Fruit fly (Drosophila melanogaster): ENCODE results near the gene CG31674.
A peak's percentile ranks its signal among the peaks of the same experiment; 100 is the strongest.

Gene CG31674

dm6 chr2L:20874514-20874913, 43.5 kb downstream of the CG31674 start (continued):
- TF ChIP-seq odd (GFP tag; optimal IDR thresholded peaks at IDR 0.05): no peak
- TF ChIP-seq emc (GFP tag; optimal IDR thresholded peaks at IDR 0.05): no peak
- no peak for TF ChIP-seq CG2712 (tag; optimal IDR thresholded peaks at IDR 0.05)
- TF ChIP-seq bab2 (GFP tag; optimal IDR thresholded peaks at IDR 0.05): no peak
- TF ChIP-seq Xrp1 (GFP tag; IDR thresholded peaks at IDR 0.05): no peak
- TF ChIP-seq ci (GFP tag; IDR thresholded peaks at IDR 0.05): no peak
- TF ChIP-seq CG16863 (GFP tag; optimal IDR thresholded peaks at IDR 0.05): no peak
- TF ChIP-seq nerfin-2 (GFP tag; IDR thresholded peaks at IDR 0.05; ENCODE audit: partially characterized antibody): peak; percentile 59
- no peak for TF ChIP-seq ranshi (GFP tag; IDR thresholded peaks at IDR 0.05)
- no peak for TF ChIP-seq CG2116 (GFP tag; optimal IDR thresholded peaks at IDR 0.05)
- TF ChIP-seq CG6254 (GFP tag; optimal IDR thresholded peaks at IDR 0.05): no peak
- TF ChIP-seq Rx (GFP tag; IDR thresholded peaks at IDR 0.05): no peak
- 0 out of 3 replicates have a peak, but pooled peaks have one; percentile 46 for TF ChIP-seq Opbp (GFP tag; IDR thresholded peaks at IDR 0.05; ENCODE audit: partially characterized antibody)
- 0 out of 2 replicates have a peak, but pooled peaks have one; percentile 11 for TF ChIP-seq CG14014 (GFP tag; IDR thresholded peaks at IDR 0.05)
- TF ChIP-seq HLH4C (GFP tag; IDR thresholded peaks at IDR 0.05; ENCODE audit: partially characterized antibody): peak; percentile 47; the same call in 1 of the 3 replicates
- no peak for TF ChIP-seq CG10267 (tag; optimal IDR thresholded peaks at IDR 0.05)
- no peak for TF ChIP-seq NC2α (GFP tag; optimal IDR thresholded peaks at IDR 0.05)
- no peak for TF ChIP-seq CG5180 (GFP tag; optimal IDR thresholded peaks at IDR 0.05)
- no peak for TF ChIP-seq Gug (GFP tag; IDR thresholded peaks at IDR 0.05)
- no peak for TF ChIP-seq rib (GFP tag; IDR thresholded peaks at IDR 0.05)
- no peak for TF ChIP-seq CG15011 (GFP tag; optimal IDR thresholded peaks at IDR 0.05)

DNA sequence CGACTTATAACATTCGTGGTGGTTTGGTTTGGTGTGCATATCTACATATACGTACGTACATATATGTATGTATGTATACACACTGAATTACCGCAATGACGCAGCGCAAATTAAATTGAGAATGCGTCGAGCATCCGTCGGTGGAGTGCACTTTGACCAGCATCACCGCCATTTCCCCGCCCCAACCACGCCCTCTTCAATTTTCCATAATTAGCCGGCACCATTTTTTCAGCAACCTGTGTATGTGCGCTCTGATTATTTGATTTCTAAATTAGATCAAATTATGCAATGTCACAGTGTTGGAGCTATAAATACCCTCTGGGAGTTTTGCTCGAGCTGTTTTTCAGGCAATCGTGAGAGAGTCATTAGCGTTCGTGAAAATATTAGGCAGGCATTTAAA, 47.0 kb downstream of the CG31674 start:
- no peak for TF ChIP-seq CG2678 (tag; optimal IDR thresholded peaks at IDR 0.05)
- no peak for TF ChIP-seq CG4404 (GFP tag; IDR thresholded peaks at IDR 0.05)
- no peak for TF ChIP-seq sens-2 (GFP tag; IDR thresholded peaks at IDR 0.05)
- TF ChIP-seq zf30C (GFP tag; optimal IDR thresholded peaks at IDR 0.05): no peak
- TF ChIP-seq Pdp1 (GFP tag; optimal IDR thresholded peaks at IDR 0.05): peak in 1 of 2 experiments; percentile 49
- TF ChIP-seq Nf-YB (GFP tag; optimal IDR thresholded peaks at IDR 0.05): no peak
- TF ChIP-seq vnd (GFP tag; IDR thresholded peaks at IDR 0.05; ENCODE audit: partially characterized antibody): no peak
- TF ChIP-seq lilli (GFP tag; optimal IDR thresholded peaks at IDR 0.05): no peak
- TF ChIP-seq Trl (optimal IDR thresholded peaks at IDR 0.05): no peak
- TF ChIP-seq Trl (GFP tag; optimal IDR thresholded peaks at IDR 0.05): no peak
- TF ChIP-seq Lhr (GFP tag; optimal IDR thresholded peaks at IDR 0.05): no peak
- no peak for TF ChIP-seq CG43689 (GFP tag; IDR thresholded peaks at IDR 0.05)
- no peak for TF ChIP-seq Tbp (GFP tag; optimal IDR thresholded peaks at IDR 0.05)
- no peak for TF ChIP-seq ham (GFP tag; IDR thresholded peaks at IDR 0.05)
- peak; percentile 60 for TF ChIP-seq nom (GFP tag; optimal IDR thresholded peaks at IDR 0.05)
- TF ChIP-seq CG34376 (GFP tag; optimal IDR thresholded peaks at IDR 0.05): no peak
- no peak for TF ChIP-seq Atf-2 (GFP tag; optimal IDR thresholded peaks at IDR 0.05)
- no peak for TF ChIP-seq HLH4C (GFP tag; IDR thresholded peaks at IDR 0.05; ENCODE audit: partially characterized antibody)
- peak; percentile 18 for TF ChIP-seq Med (GFP tag)
- TF ChIP-seq CG30431 (GFP tag; optimal IDR thresholded peaks at IDR 0.05): no peak
- no peak for TF ChIP-seq CG10543 (GFP tag; optimal IDR thresholded peaks at IDR 0.05)
- TF ChIP-seq corto (GFP tag; optimal IDR thresholded peaks at IDR 0.05): no peak
- TF ChIP-seq onecut (GFP tag; IDR thresholded peaks at IDR 0.05): no peak
- TF ChIP-seq gcm2 (GFP tag; optimal IDR thresholded peaks at IDR 0.05): no peak
- no peak for TF ChIP-seq Ssrp (tag; optimal IDR thresholded peaks at IDR 0.05)
- TF ChIP-seq en (GFP tag; optimal IDR thresholded peaks at IDR 0.05): no peak
- no peak for TF ChIP-seq chm (GFP tag; IDR thresholded peaks at IDR 0.05)
- no peak for TF ChIP-seq caup (GFP tag; optimal IDR thresholded peaks at IDR 0.05; ENCODE audit: severe bottlenecking)
- TF ChIP-seq seq (GFP tag; IDR thresholded peaks at IDR 0.05): no peak
- 0 out of 2 replicates have a peak, but pooled peaks have one; percentile 19 for TF ChIP-seq vvl (GFP tag; IDR thresholded peaks at IDR 0.05)

Data from whole organism, embryonic.